Worm (Caenorhabditis elegans) whole organism, late embryonic: Measurements from ENCODE around the gene twk-20.

ENCODE experiments used
- ceh-9 ChIP-seq: sonication (generic microtip); optimal IDR thresholded peaks from 2 replicates; lab custom pipeline; 2016; ENCODE audit warnings: mild to moderate bottlenecking, missing genetic modification characterization, inconsistent platforms, missing compliant biosample characterization
- hlh-13 ChIP-seq: fragments of 200-800 bp; sonication (Bioruptor generic); optimal IDR thresholded peaks from 2 replicates; lab custom pipeline; 2018; ENCODE audit warnings: mild to moderate bottlenecking, missing genetic modification characterization, missing compliant biosample characterization
- nfya-1 ChIP-seq: sonication (generic microtip); optimal IDR thresholded peaks from 2 replicates; lab custom pipeline; 2017; ENCODE audit warnings: missing genetic modification characterization, mild to moderate bottlenecking, missing compliant biosample characterization, antibody characterized with exemption, moderate library complexity
- unc-55 ChIP-seq: sonication (generic microtip); optimal IDR thresholded peaks from 2 replicates; lab custom pipeline; 2017; ENCODE audit warnings: missing biosample characterization, missing genetic modification reagents, missing genetic modification characterization

DNA sequence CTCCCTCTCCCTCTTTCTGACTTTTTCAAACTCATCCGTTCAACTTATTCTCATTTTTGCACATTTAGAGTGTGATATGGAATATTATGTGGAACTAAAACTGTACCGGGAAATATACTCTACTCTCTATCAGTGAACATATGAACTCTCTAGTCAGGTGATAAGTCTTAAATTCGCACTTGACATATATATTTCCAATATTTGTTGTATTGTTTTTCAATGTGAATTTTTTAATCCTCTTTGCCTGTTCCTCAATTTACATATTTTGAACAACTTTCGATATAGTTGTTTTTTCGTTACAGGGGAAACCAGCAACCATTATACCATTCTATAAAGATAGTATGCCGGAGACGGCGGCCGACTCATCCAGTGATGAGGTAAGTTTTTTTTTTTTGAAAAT lies 20.5 kb downstream of the twk-20 start, which contains the start of gene C04A11.1:
- TF ChIP-seq unc-55 (no peak), nfya-1 (tag; lab: Kevin White, UChicago) (no peak), ceh-9 (tag; lab: Kevin White, UChicago) (no peak), hlh-13 (no peak)
